Fruit fly (Drosophila melanogaster): ENCODE data around the gene ninaA.
A peak's percentile ranks its signal among the peaks of the same experiment; 100 is the strongest.

The ninaA gene

dm6 chr2L:845341-846004 is 31.6 kb upstream of the ninaA start (continued):
- peak; percentile 63 for TF ChIP-seq Gsc (GFP tag; IDR thresholded peaks at IDR 0.05)
- TF ChIP-seq CG14667 (GFP tag; IDR thresholded peaks at IDR 0.05) = peak; percentile 88
- TF ChIP-seq danr (GFP tag; IDR thresholded peaks at IDR 0.05) = peak; percentile 73; the same call in 1 of the 2 replicates
- peak; percentile 73 for TF ChIP-seq CG4328 (GFP tag; optimal IDR thresholded peaks at IDR 0.05)
- TF ChIP-seq unc-4 (GFP tag; IDR thresholded peaks at IDR 0.05; ENCODE audit: partially characterized antibody) = no peak
- peak; percentile 50 for TF ChIP-seq CG3838 (GFP tag; optimal IDR thresholded peaks at IDR 0.05)
- peak; percentile 80; the same call in 1 of the 2 replicates for TF ChIP-seq CG31224 (GFP tag; IDR thresholded peaks at IDR 0.05)
- peak; percentile 82 for TF ChIP-seq CG7556 (GFP tag; optimal IDR thresholded peaks at IDR 0.05)
- TF ChIP-seq Lpt (GFP tag; optimal IDR thresholded peaks at IDR 0.05) = no peak
- no peak for TF ChIP-seq Hr39 (optimal IDR thresholded peaks at IDR 0.05)
- TF ChIP-seq CG14050 (GFP tag; IDR thresholded peaks at IDR 0.05) = peak; percentile 88
- peak; percentile 88 for TF ChIP-seq lilli (GFP tag; optimal IDR thresholded peaks at IDR 0.05)
- TF ChIP-seq CG18262 (tag; optimal IDR thresholded peaks at IDR 0.05) = peak; percentile 80
- peak; percentile 82 for TF ChIP-seq esg (GFP tag; conservative IDR thresholded peaks at IDR 0.05)
- peak; percentile 48 for TF ChIP-seq CG13894 (tag; optimal IDR thresholded peaks at IDR 0.05)
- no peak for TF ChIP-seq cad (GFP tag; optimal IDR thresholded peaks at IDR 0.05)
- TF ChIP-seq Drgx (GFP tag; IDR thresholded peaks at IDR 0.05) = peak; percentile 90
- peak; percentile 50 for TF ChIP-seq sima (GFP tag; optimal IDR thresholded peaks at IDR 0.05)
- TF ChIP-seq CG3726 (GFP tag; IDR thresholded peaks at IDR 0.05) = peak; percentile 67; the same call in 2 of the 3 replicates
- TF ChIP-seq dysf (GFP tag; IDR thresholded peaks at IDR 0.05) = peak; percentile 94
- TF ChIP-seq Oli (tag; optimal IDR thresholded peaks at IDR 0.05) = peak; percentile 83
- peak; percentile 75 for TF ChIP-seq CG11696 (GFP tag; IDR thresholded peaks at IDR 0.05)
- TF ChIP-seq sisA (GFP tag; IDR thresholded peaks at IDR 0.05) = peak; percentile 89
- TF ChIP-seq CG4820 (GFP tag; optimal IDR thresholded peaks at IDR 0.05) = peak; percentile 82
- peak; percentile 24 for TF ChIP-seq ftz-f1 (GFP tag; optimal IDR thresholded peaks at IDR 0.05)
- no peak for TF ChIP-seq bbx (GFP tag; IDR thresholded peaks at IDR 0.05; ENCODE audit: partially characterized antibody)
- TF ChIP-seq gcm2 (GFP tag; optimal IDR thresholded peaks at IDR 0.05) = peak; percentile 78
- TF ChIP-seq gro (GFP tag; optimal IDR thresholded peaks at IDR 0.05) = peak; percentile 69
- peak; percentile 69 for TF ChIP-seq E2f2 (GFP tag; IDR thresholded peaks at IDR 0.05)
- peak; percentile 82 for TF ChIP-seq wor (GFP tag; IDR thresholded peaks at IDR 0.05)
- peak; percentile 57 for TF ChIP-seq sd (tag; optimal IDR thresholded peaks at IDR 0.05)
- TF ChIP-seq CG7372 (GFP tag; IDR thresholded peaks at IDR 0.05) = peak; percentile 87
- TF ChIP-seq CG4617 (GFP tag; optimal IDR thresholded peaks at IDR 0.05; ENCODE audit: borderline replicate concordance) = peak; percentile 38
- peak; percentile 82 for TF ChIP-seq CG13296 (GFP tag; optimal IDR thresholded peaks at IDR 0.05)
- TF ChIP-seq slp2 (GFP tag; optimal IDR thresholded peaks at IDR 0.05) = peak; percentile 85
- peak; percentile 94 for TF ChIP-seq CG1603 (tag; optimal IDR thresholded peaks at IDR 0.05)
- TF ChIP-seq cas (GFP tag; IDR thresholded peaks at IDR 0.05) = peak; percentile 79
- TF ChIP-seq CG11723 (GFP tag; optimal IDR thresholded peaks at IDR 0.05) = peak; percentile 72
- peak; percentile 74 for TF ChIP-seq ewg (GFP tag; optimal IDR thresholded peaks at IDR 0.05)
- TF ChIP-seq Dfd (GFP tag; optimal IDR thresholded peaks at IDR 0.05) = no peak
- TF ChIP-seq dati (GFP tag; IDR thresholded peaks at IDR 0.05) = peak; percentile 84
- peak; percentile 84 for TF ChIP-seq Hr3 (GFP tag; optimal IDR thresholded peaks at IDR 0.05)
- peak; percentile 88 for TF ChIP-seq CG11504 (tag; optimal IDR thresholded peaks at IDR 0.05)
- peak; percentile 78 for TF ChIP-seq CG3407 (GFP tag; optimal IDR thresholded peaks at IDR 0.05)
- TF ChIP-seq HmgD (GFP tag; optimal IDR thresholded peaks at IDR 0.05) = peak; percentile 17
- TF ChIP-seq corto (GFP tag; optimal IDR thresholded peaks at IDR 0.05) = no peak
- TF ChIP-seq CG6683 (GFP tag; optimal IDR thresholded peaks at IDR 0.05) = peak; percentile 65
- TF ChIP-seq peb (GFP tag; IDR thresholded peaks at IDR 0.05) = peak; percentile 70
- TF ChIP-seq CG15514 (GFP tag; optimal IDR thresholded peaks at IDR 0.05) = peak; percentile 77
- peak; percentile 83 for TF ChIP-seq phol (tag; optimal IDR thresholded peaks at IDR 0.05)
- TF ChIP-seq nmo (GFP tag; optimal IDR thresholded peaks at IDR 0.05) = peak; percentile 77

Data from whole organism, embryonic.